Fruit fly (Drosophila melanogaster) whole organism, embryonic: ENCODE measurements around the gene Vti1a.
A peak's percentile ranks its signal among the peaks of the same experiment; 100 is the strongest.

Experiments used
- Asciz ChIP-seq: fragments of 200-800 bp; sonication (Bioruptor generic); optimal IDR thresholded peaks from 2 replicates; lab custom pipeline; 2017; ENCODE audit warnings: missing biosample characterization, mild to moderate bottlenecking, missing genetic modification characterization, missing genetic modification reagents
- B-H1 ChIP-seq: fragments of 200-800 bp; sonication (Bioruptor generic); IDR thresholded peaks from 3 replicates; pipeline ENCODE4 v1.3.6; 2022; ENCODE audit warnings: missing biosample characterization, missing genetic modification characterization
- Blimp-1 ChIP-seq: fragments of 200-800 bp; sonication (Bioruptor generic); optimal IDR thresholded peaks from 3 replicates; lab custom pipeline; 2018; ENCODE audit warnings: missing biosample characterization, missing genetic modification characterization, mild to moderate bottlenecking, moderate library complexity, missing genetic modification reagents
- CG10274 ChIP-seq: fragments of 200-800 bp; sonication (Bioruptor generic); optimal IDR thresholded peaks from 3 replicates; lab custom pipeline; 2017; ENCODE audit warnings: missing biosample characterization, mild to moderate bottlenecking, missing genetic modification characterization
- CG10959 ChIP-seq: fragments of 200-800 bp; sonication (Bioruptor generic); IDR thresholded peaks from 2 replicates; pipeline ENCODE4 v1.3.6; 2022; ENCODE audit warnings: missing biosample characterization, missing genetic modification characterization
- CG11696 ChIP-seq: fragments of 200-800 bp; sonication (Bioruptor generic); IDR thresholded peaks from 2 replicates; pipeline ENCODE4 v1.3.6; 2022; ENCODE audit warnings: missing biosample characterization, missing genetic modification characterization
- CG12104 ChIP-seq: fragments of 200-800 bp; sonication (Bioruptor generic); optimal IDR thresholded peaks from 3 replicates; lab custom pipeline; 2016; ENCODE audit warnings: missing biosample characterization, missing genetic modification characterization
- CG14965 ChIP-seq: fragments of 200-800 bp; sonication (Bioruptor generic); optimal IDR thresholded peaks from 2 replicates; lab custom pipeline; 2016; ENCODE audit warnings: missing biosample characterization, missing genetic modification characterization, borderline replicate concordance
- CG1603 ChIP-seq: fragments of 200-800 bp; sonication (Bioruptor generic); optimal IDR thresholded peaks from 2 replicates; lab custom pipeline; 2019; ENCODE audit warnings: missing biosample characterization, mild to moderate bottlenecking, missing genetic modification characterization, moderate library complexity
- CG2712 ChIP-seq: fragments of 200-800 bp; optimal IDR thresholded peaks from 3 replicates; lab custom pipeline; 2019; ENCODE audit warnings: missing biosample characterization, mild to moderate bottlenecking, missing genetic modification characterization, moderate library complexity
- CG3065 ChIP-seq: fragments of 200-800 bp; sonication (Bioruptor generic); optimal IDR thresholded peaks from 2 replicates; lab custom pipeline; 2016; ENCODE audit warnings: missing biosample characterization, missing genetic modification characterization
- CG31441 ChIP-seq: fragments of 200-800 bp; sonication (Bioruptor generic); IDR thresholded peaks from 2 replicates; pipeline ENCODE4 v1.3.6; 2022; ENCODE audit warnings: missing biosample characterization, missing genetic modification characterization
- CG34376 ChIP-seq: fragments of 200-800 bp; sonication (Bioruptor generic); optimal IDR thresholded peaks from 2 replicates; lab custom pipeline; 2018; ENCODE audit warnings: missing biosample characterization, mild to moderate bottlenecking, missing genetic modification characterization
- CG34422 ChIP-seq: fragments of 200-800 bp; sonication (Bioruptor generic); IDR thresholded peaks from 3 replicates; pipeline ENCODE4 v1.3.6; 2022; ENCODE audit warnings: missing biosample characterization, missing genetic modification characterization
- CG4360 ChIP-seq: fragments of 200-800 bp; sonication (Bioruptor generic); IDR thresholded peaks from 2 replicates; pipeline ENCODE4 v1.3.6; 2022; ENCODE audit warnings: missing biosample characterization, missing genetic modification characterization
- CG4404 ChIP-seq: fragments of 200-800 bp; sonication (Bioruptor generic); IDR thresholded peaks from 2 replicates; pipeline ENCODE4 v1.3.6; 2022; ENCODE audit warnings: missing biosample characterization, missing genetic modification characterization
- CG7556 ChIP-seq: fragments of 200-800 bp; sonication (Bioruptor generic); optimal IDR thresholded peaks from 2 replicates; lab custom pipeline; 2017; ENCODE audit warnings: missing biosample characterization, mild to moderate bottlenecking, missing genetic modification characterization
- CG8765 ChIP-seq: fragments of 200-800 bp; sonication (Bioruptor generic); IDR thresholded peaks from 2 replicates; pipeline ENCODE4 v1.3.6; 2022; ENCODE audit warnings: missing biosample characterization, missing genetic modification characterization
- CG9876 ChIP-seq: fragments of 200-800 bp; sonication (Bioruptor generic); optimal IDR thresholded peaks from 2 replicates; lab custom pipeline; 2016; ENCODE audit warnings: missing biosample characterization, missing genetic modification characterization
- CHES-1-like ChIP-seq: fragments of 200-800 bp; sonication (Bioruptor generic); optimal IDR thresholded peaks from 2 replicates; lab custom pipeline; 2016; ENCODE audit warnings: missing biosample characterization, missing genetic modification characterization
- D19B ChIP-seq: fragments of 200-800 bp; sonication (Bioruptor generic); optimal IDR thresholded peaks from 2 replicates; lab custom pipeline; 2017; ENCODE audit warnings: missing biosample characterization, mild to moderate bottlenecking, missing genetic modification characterization
- E2f2 ChIP-seq: fragments of 200-800 bp; sonication (Bioruptor generic); IDR thresholded peaks from 2 replicates; pipeline ENCODE4 v1.3.6; 2022; ENCODE audit warnings: missing biosample characterization, missing genetic modification characterization
- Fer3 ChIP-seq: fragments of 200-800 bp; sonication (Bioruptor generic); optimal IDR thresholded peaks from 2 replicates; lab custom pipeline; 2018; ENCODE audit warnings: missing biosample characterization, mild to moderate bottlenecking, missing genetic modification characterization, moderate library complexity
- GATAe ChIP-seq: fragments of 200-800 bp; sonication (Bioruptor generic); conservative IDR thresholded peaks from 2 replicates; pipeline ENCODE4 v1.3.6; 2022; ENCODE audit warnings: missing biosample characterization, missing genetic modification characterization
- NFAT ChIP-seq: fragments of 200-800 bp; sonication (Bioruptor generic); IDR thresholded peaks from 2 replicates; pipeline ENCODE4 v1.3.6; 2022; ENCODE audit warnings: missing biosample characterization, missing genetic modification characterization
- Oli ChIP-seq: fragments of 200-800 bp; sonication (Bioruptor generic); optimal IDR thresholded peaks from 2 replicates; lab custom pipeline; 2018; ENCODE audit warnings: missing biosample characterization, mild to moderate bottlenecking, missing genetic modification characterization, moderate library complexity
- Optix ChIP-seq: fragments of 200-800 bp; sonication (Bioruptor generic); IDR thresholded peaks from 3 replicates; pipeline ENCODE4 v1.3.6; 2022; ENCODE audit warnings: missing biosample characterization, missing genetic modification characterization
- Sin3A ChIP-seq: fragments of >200 bp; optimal IDR thresholded peaks from 2 replicates; lab custom pipeline; 2018
- Sox100B ChIP-seq: fragments of 200-800 bp; sonication (Bioruptor generic); optimal IDR thresholded peaks from 3 replicates; lab custom pipeline; 2018; ENCODE audit warnings: missing biosample characterization, mild to moderate bottlenecking, missing genetic modification characterization
- Ssrp ChIP-seq: fragments of 200-800 bp; sonication (Bioruptor generic); optimal IDR thresholded peaks from 2 replicates; lab custom pipeline; 2018; ENCODE audit warnings: missing biosample characterization, mild to moderate bottlenecking, missing genetic modification characterization, moderate library complexity
- Stat92E ChIP-seq, 3 experiments: fragments of >200 bp in 2 of 3; fragments of 200-800 bp in 1 of 3; sonication (Bioruptor generic) in 1 of 3; optimal IDR thresholded peaks; 2 replicates each; lab custom pipeline; 2017 to 2019; ENCODE audit warnings: missing biosample characterization in 3 of 3, missing genetic modification characterization in 3 of 3, mild to moderate bottlenecking in 1 of 3, moderate library complexity in 1 of 3
- Vsx1 ChIP-seq: fragments of 200-800 bp; sonication (Bioruptor generic); optimal IDR thresholded peaks from 2 replicates; lab custom pipeline; 2017; ENCODE audit warnings: missing biosample characterization, mild to moderate bottlenecking, missing genetic modification characterization, missing genetic modification reagents
- Xrp1 ChIP-seq: fragments of 200-800 bp; sonication (Bioruptor generic); IDR thresholded peaks from 2 replicates; pipeline ENCODE4 v1.3.6; 2022; ENCODE audit warnings: missing biosample characterization, missing genetic modification characterization
- ab ChIP-seq: fragments of 200-800 bp; sonication (Bioruptor generic); optimal IDR thresholded peaks from 2 replicates; lab custom pipeline; 2016; ENCODE audit warnings: missing biosample characterization, missing genetic modification characterization
- ash1 ChIP-seq: fragments of 200-800 bp; sonication (Bioruptor generic); optimal IDR thresholded peaks from 2 replicates; lab custom pipeline; 2018; ENCODE audit warnings: missing biosample characterization, mild to moderate bottlenecking, missing genetic modification characterization
- caup ChIP-seq: fragments of 200-800 bp; sonication (Bioruptor generic); optimal IDR thresholded peaks from 3 replicates; lab custom pipeline; 2017; ENCODE audit warnings: missing biosample characterization, mild to moderate bottlenecking, missing genetic modification characterization, moderate library complexity; ENCODE audit not compliant: severe bottlenecking
- dpn ChIP-seq, 2 experiments: fragments of 200-800 bp; sonication (Bioruptor generic); optimal IDR thresholded peaks; 3 replicates each; lab custom pipeline; 2016; ENCODE audit warnings: missing biosample characterization in 2 of 2, missing genetic modification characterization in 2 of 2
- gfzf ChIP-seq: fragments of 200-800 bp; sonication (Bioruptor generic); optimal IDR thresholded peaks from 2 replicates; lab custom pipeline; 2016; ENCODE audit warnings: missing biosample characterization, mild to moderate bottlenecking, missing genetic modification characterization, moderate library complexity
- grau ChIP-seq: fragments of 200-800 bp; optimal IDR thresholded peaks from 3 replicates; lab custom pipeline; 2019; ENCODE audit warnings: missing biosample characterization, mild to moderate bottlenecking, missing genetic modification characterization, moderate library complexity
- gt ChIP-seq: fragments of 200-800 bp; sonication (Bioruptor generic); IDR thresholded peaks from 2 replicates; pipeline ENCODE4 v1.3.6; 2022; ENCODE audit warnings: missing biosample characterization, missing genetic modification characterization
- ind ChIP-seq: fragments of 200-800 bp; sonication (Bioruptor generic); optimal IDR thresholded peaks from 3 replicates; lab custom pipeline; 2016; ENCODE audit warnings: missing biosample characterization, missing genetic modification characterization
- jigr1 ChIP-seq: fragments of 200-800 bp; sonication (Bioruptor generic); IDR thresholded peaks from 3 replicates; pipeline ENCODE4 v1.3.6; 2022; ENCODE audit warnings: missing biosample characterization, missing genetic modification characterization
- lilli ChIP-seq: fragments of 200-800 bp; sonication (Bioruptor generic); optimal IDR thresholded peaks from 3 replicates; lab custom pipeline; 2016; ENCODE audit warnings: missing biosample characterization, missing genetic modification characterization
- nau ChIP-seq: fragments of 200-800 bp; sonication (Bioruptor generic); optimal IDR thresholded peaks from 3 replicates; lab custom pipeline; 2017; ENCODE audit warnings: missing biosample characterization, mild to moderate bottlenecking, missing genetic modification characterization, missing genetic modification reagents
- otp ChIP-seq: fragments of 200-800 bp; sonication (Bioruptor generic); IDR thresholded peaks from 3 replicates; pipeline ENCODE4, ENCODE4 v1.3.6; 2022; ENCODE audit warnings: missing biosample characterization, missing genetic modification characterization
- ranshi ChIP-seq: fragments of 200-800 bp; sonication (Bioruptor generic); IDR thresholded peaks from 2 replicates; pipeline ENCODE4 v1.3.6; 2022; ENCODE audit warnings: missing biosample characterization, missing genetic modification characterization
- repo ChIP-seq: fragments of 200-800 bp; sonication (Bioruptor generic); optimal IDR thresholded peaks from 2 replicates; lab custom pipeline; 2016; ENCODE audit warnings: missing biosample characterization, missing genetic modification characterization
- sc ChIP-seq, 3 experiments: fragments of >200 bp in 2 of 3; fragments of 200-800 bp in 1 of 3; sonication (Bioruptor generic) in 1 of 3; optimal IDR thresholded peaks; 2 replicates in 2 of 3; 3 replicates in 1 of 3; lab custom pipeline; 2017; ENCODE audit warnings: mild to moderate bottlenecking in 1 of 3, missing biosample characterization in 1 of 3, missing genetic modification characterization in 1 of 3, missing genetic modification reagents in 1 of 3
- usp ChIP-seq: fragments of >200 bp; optimal IDR thresholded peaks from 2 replicates; lab custom pipeline; 2017; ENCODE audit warnings: missing biosample characterization, missing genetic modification characterization
- yki ChIP-seq: fragments of >200 bp; optimal IDR thresholded peaks from 3 replicates; lab custom pipeline; 2018

Gene Vti1a

dm6 chr3L:696404-697054 is 3.8 kb upstream of the Vti1a start (continued):
- peak; percentile 95 for TF ChIP-seq Optix
- TF ChIP-seq GATAe (GFP tag; lab: Robert Waterston, UW) = peak; percentile 82
- peak; percentile 69 for TF ChIP-seq CG34376 (GFP tag; lab: Kevin White, UChicago)
- peak; percentile 95 for TF ChIP-seq Ssrp (tag; lab: Kevin White, UChicago)
- TF ChIP-seq CG14965 (GFP tag; lab: Kevin White, UChicago) = no peak
- no peak for TF ChIP-seq sc (optimal IDR thresholded peaks at IDR 0.05; lab: Kevin White, UChicago)
- TF ChIP-seq sc (GFP tag; optimal IDR thresholded peaks at IDR 0.05; lab: Kevin White, UChicago) = peak; percentile 93
- peak; percentile 87 for TF ChIP-seq D19B (GFP tag; lab: Kevin White, UChicago)
- no peak for TF ChIP-seq Sin3A (lab: Kevin White, UChicago)
- TF ChIP-seq CG2712 (tag; lab: Kevin White, UChicago) = peak; percentile 98
- TF ChIP-seq CG34422 (GFP tag; lab: Robert Waterston, UW) = peak; percentile 94
- peak; percentile 95 for TF ChIP-seq Asciz
- TF ChIP-seq Fer3 (tag; lab: Kevin White, UChicago) = peak; percentile 96
- TF ChIP-seq Blimp-1 = peak; percentile 95
- TF ChIP-seq CG9876 (GFP tag; lab: Kevin White, UChicago) = peak; percentile 15
- peak; percentile 93 for TF ChIP-seq ind (GFP tag; lab: Kevin White, UChicago)
- TF ChIP-seq gt = peak; percentile 86
- peak; percentile 99 for TF ChIP-seq Xrp1 (GFP tag; lab: Robert Waterston, UW)
- peak; percentile 35 for TF ChIP-seq CHES-1-like
- TF ChIP-seq dpn (GFP tag; optimal IDR thresholded peaks at IDR 0.05; lab: Kevin White, UChicago) = peak; percentile 66 to 92
- peak; percentile 88 for TF ChIP-seq CG4360 (GFP tag; lab: Robert Waterston, UW)
- no peak for TF ChIP-seq usp (GFP tag; lab: Kevin White, UChicago)
- peak; percentile 96 for TF ChIP-seq CG7556 (GFP tag; lab: Kevin White, UChicago)
- TF ChIP-seq CG10959 (GFP tag; lab: Robert Waterston, UW) = peak; percentile 97
- TF ChIP-seq lilli (GFP tag; lab: Kevin White, UChicago) = peak; percentile 84
- peak; percentile 95 for TF ChIP-seq otp (GFP tag; lab: Robert Waterston, UW)
- peak; percentile 96 for TF ChIP-seq CG4404
- peak; percentile 97 for TF ChIP-seq Oli
- TF ChIP-seq ash1 (GFP tag; lab: Kevin White, UChicago) = peak; percentile 46
- TF ChIP-seq repo = peak; percentile 14
- peak; percentile 77 for TF ChIP-seq E2f2 (GFP tag; lab: Robert Waterston, UW)
- peak; percentile 96 for TF ChIP-seq caup
- peak; percentile 88 for TF ChIP-seq jigr1 (GFP tag; lab: Robert Waterston, UW)
- TF ChIP-seq Sox100B (GFP tag; lab: Kevin White, UChicago) = peak; percentile 94
- peak; percentile 90 for TF ChIP-seq CG12104
- TF ChIP-seq CG8765 (GFP tag; lab: Robert Waterston, UW) = peak; percentile 96
- peak; percentile 89 for TF ChIP-seq NFAT
- peak; percentile 85 for TF ChIP-seq CG10274 (GFP tag; lab: Kevin White, UChicago)
- peak; percentile 97 for TF ChIP-seq ranshi (GFP tag; lab: Robert Waterston, UW)
- TF ChIP-seq gfzf = no peak
- TF ChIP-seq B-H1 (GFP tag; lab: Robert Waterston, UW) = peak; percentile 92
- peak; percentile 93 for TF ChIP-seq nau (GFP tag; lab: Kevin White, UChicago)
- TF ChIP-seq CG1603 (tag; lab: Kevin White, UChicago) = peak; percentile 80
- peak in 1 of 3 experiments; percentile 94 for TF ChIP-seq Stat92E (GFP tag; optimal IDR thresholded peaks at IDR 0.05; lab: Kevin White, UChicago)
- TF ChIP-seq CG11696 (GFP tag; lab: Robert Waterston, UW) = peak; percentile 99
- peak; percentile 95 for TF ChIP-seq grau (tag; lab: Kevin White, UChicago)
- TF ChIP-seq ab (GFP tag; lab: Kevin White, UChicago) = peak; percentile 18
- peak; percentile 89 for TF ChIP-seq Vsx1 (GFP tag; lab: Kevin White, UChicago)
- no peak for TF ChIP-seq yki (lab: Kevin White, UChicago)
- peak; percentile 99 for TF ChIP-seq CG31441 (GFP tag; lab: Robert Waterston, UW)
- TF ChIP-seq CG3065 (GFP tag; lab: Kevin White, UChicago) = peak; percentile 81
